Fruit fly (Drosophila melanogaster) whole organism, embryonic: ENCODE results near the gene pyx.

Source experiments
- Antp ChIP-seq: fragments of 200-800 bp; sonication (Bioruptor generic); optimal IDR thresholded peaks from 3 replicates; lab custom pipeline; 2016; ENCODE audit warnings: missing biosample characterization, missing genetic modification characterization
- BEAF-32 ChIP-seq: fragments of 200-800 bp; sonication (Bioruptor generic); optimal IDR thresholded peaks from 3 replicates; lab custom pipeline; 2017; ENCODE audit warnings: missing biosample characterization, missing genetic modification characterization, mild to moderate bottlenecking, moderate library complexity, missing genetic modification reagents
- Bgb ChIP-seq: fragments of 200-800 bp; sonication (Bioruptor generic); IDR thresholded peaks from 2 replicates; pipeline ENCODE4 v1.3.6; 2022; ENCODE audit warnings: missing biosample characterization, missing genetic modification characterization; ENCODE audit not compliant: partially characterized antibody
- CG13424 ChIP-seq: fragments of 200-800 bp; sonication (Bioruptor generic); optimal IDR thresholded peaks from 2 replicates; lab custom pipeline; 2019; ENCODE audit warnings: missing biosample characterization, mild to moderate bottlenecking, missing genetic modification characterization, moderate library complexity
- CG14860 ChIP-seq: fragments of 200-800 bp; sonication (Bioruptor generic); IDR thresholded peaks from 3 replicates; pipeline ENCODE4 v1.3.6; 2022; ENCODE audit warnings: missing biosample characterization, missing genetic modification characterization; ENCODE audit not compliant: partially characterized antibody
- CG15011 ChIP-seq: fragments of 200-800 bp; sonication (Bioruptor generic); optimal IDR thresholded peaks from 3 replicates; lab custom pipeline; 2018; ENCODE audit warnings: missing biosample characterization, mild to moderate bottlenecking, missing genetic modification characterization
- CG15479 ChIP-seq: fragments of 200-800 bp; sonication (Bioruptor generic); optimal IDR thresholded peaks from 3 replicates; lab custom pipeline; 2019; ENCODE audit warnings: missing biosample characterization, mild to moderate bottlenecking, missing genetic modification characterization, moderate library complexity
- CG15514 ChIP-seq: fragments of 200-800 bp; sonication (Bioruptor generic); optimal IDR thresholded peaks from 3 replicates; lab custom pipeline; 2017; ENCODE audit warnings: missing biosample characterization, missing genetic modification characterization, mild to moderate bottlenecking, moderate library complexity, missing genetic modification reagents
- CG31224 ChIP-seq: fragments of 200-800 bp; sonication (Bioruptor generic); IDR thresholded peaks from 2 replicates; pipeline ENCODE4 v1.3.6; 2022; ENCODE audit warnings: missing biosample characterization, missing genetic modification characterization
- CG32772 ChIP-seq: fragments of 200-800 bp; sonication (Bioruptor generic); IDR thresholded peaks from 2 replicates; pipeline ENCODE4 v1.3.6; 2022; ENCODE audit warnings: missing biosample characterization, missing genetic modification characterization
- CG4707 ChIP-seq: fragments of 200-800 bp; sonication (Bioruptor generic); optimal IDR thresholded peaks from 2 replicates; lab custom pipeline; 2018; ENCODE audit warnings: missing biosample characterization, mild to moderate bottlenecking, missing genetic modification characterization, moderate library complexity
- CG7839 ChIP-seq: fragments of 200-800 bp; sonication (Bioruptor generic); optimal IDR thresholded peaks from 3 replicates; lab custom pipeline; 2018; ENCODE audit warnings: missing biosample characterization, mild to moderate bottlenecking, missing genetic modification characterization, moderate library complexity
- CG8388 ChIP-seq: fragments of 200-800 bp; sonication (Bioruptor generic); optimal IDR thresholded peaks from 2 replicates; lab custom pipeline; 2019; ENCODE audit warnings: missing biosample characterization, mild to moderate bottlenecking, missing genetic modification characterization, moderate library complexity
- CG8478 ChIP-seq: fragments of >200 bp; optimal IDR thresholded peaks from 2 replicates; lab custom pipeline; 2018
- CG9817 ChIP-seq: fragments of 200-800 bp; sonication (Bioruptor generic); optimal IDR thresholded peaks from 2 replicates; lab custom pipeline; 2018; ENCODE audit warnings: missing biosample characterization, mild to moderate bottlenecking, missing genetic modification characterization, moderate library complexity
- D ChIP-seq, 2 experiments: fragments of 200-800 bp in 1 of 2; fragments of >200 bp in 1 of 2; sonication (Bioruptor generic) in 1 of 2; optimal IDR thresholded peaks; 2 replicates in 1 of 2; 3 replicates in 1 of 2; lab custom pipeline; 2017; ENCODE audit warnings: mild to moderate bottlenecking in 1 of 2, missing biosample characterization in 1 of 2, missing genetic modification characterization in 1 of 2, missing genetic modification reagents in 1 of 2
- Doc2 ChIP-seq: fragments of 200-800 bp; sonication (Bioruptor generic); IDR thresholded peaks from 2 replicates; pipeline ENCODE4 v1.3.6; 2022; ENCODE audit warnings: missing biosample characterization, missing genetic modification characterization
- Elba2 ChIP-seq: fragments of 200-800 bp; sonication (Bioruptor generic); optimal IDR thresholded peaks from 3 replicates; lab custom pipeline; 2016; ENCODE audit warnings: missing biosample characterization, missing genetic modification characterization
- Ets97D ChIP-seq: fragments of 200-800 bp; sonication (Bioruptor generic); optimal IDR thresholded peaks from 3 replicates; lab custom pipeline; 2016; ENCODE audit warnings: missing biosample characterization, missing genetic modification characterization
- Hmr ChIP-seq: fragments of 200-800 bp; sonication (Bioruptor generic); optimal IDR thresholded peaks from 3 replicates; lab custom pipeline; 2017; ENCODE audit warnings: mild to moderate bottlenecking, missing biosample characterization, missing genetic modification reagents, missing genetic modification characterization
- Hr51 ChIP-seq, 2 experiments: fragments of 200-800 bp; sonication (Bioruptor generic); optimal IDR thresholded peaks; 2 replicates in 1 of 2; 3 replicates in 1 of 2; lab custom pipeline; 2016 to 2018; ENCODE audit warnings: missing biosample characterization in 2 of 2, missing genetic modification characterization in 2 of 2, mild to moderate bottlenecking in 1 of 2, moderate library complexity in 1 of 2
- Hsf ChIP-seq: fragments of 200-800 bp; sonication (Bioruptor generic); optimal IDR thresholded peaks from 3 replicates; lab custom pipeline; 2016; ENCODE audit warnings: missing biosample characterization, missing genetic modification characterization
- Jarid2 ChIP-seq: fragments of 200-800 bp; sonication (Bioruptor generic); optimal IDR thresholded peaks from 3 replicates; lab custom pipeline; 2017; ENCODE audit warnings: mild to moderate bottlenecking, missing biosample characterization, missing genetic modification reagents, missing genetic modification characterization
- Lpt ChIP-seq: fragments of >200 bp; optimal IDR thresholded peaks from 2 replicates; lab custom pipeline; 2018; ENCODE audit warnings: missing biosample characterization, missing genetic modification characterization
- Neu2 ChIP-seq: fragments of 200-800 bp; sonication (Bioruptor generic); optimal IDR thresholded peaks from 3 replicates; lab custom pipeline; 2016; ENCODE audit warnings: missing biosample characterization, missing genetic modification characterization, borderline replicate concordance
- Oli ChIP-seq: fragments of 200-800 bp; sonication (Bioruptor generic); optimal IDR thresholded peaks from 2 replicates; lab custom pipeline; 2018; ENCODE audit warnings: missing biosample characterization, mild to moderate bottlenecking, missing genetic modification characterization, moderate library complexity
- Rfx ChIP-seq: fragments of 200-800 bp; sonication (Bioruptor generic); IDR thresholded peaks from 2 replicates; pipeline ENCODE4 v1.3.6; 2022; ENCODE audit warnings: missing biosample characterization, missing genetic modification characterization
- Stat92E ChIP-seq, 3 experiments: fragments of >200 bp in 2 of 3; fragments of 200-800 bp in 1 of 3; sonication (Bioruptor generic) in 1 of 3; optimal IDR thresholded peaks; 2 replicates each; lab custom pipeline; 2017 to 2019; ENCODE audit warnings: missing biosample characterization in 3 of 3, missing genetic modification characterization in 3 of 3, mild to moderate bottlenecking in 1 of 3, moderate library complexity in 1 of 3
- Tbp ChIP-seq: fragments of >200 bp; optimal IDR thresholded peaks from 2 replicates; lab custom pipeline; 2018; ENCODE audit warnings: missing biosample characterization, missing genetic modification characterization
- Xbp1 ChIP-seq: fragments of 200-800 bp; sonication (Bioruptor generic); optimal IDR thresholded peaks from 3 replicates; lab custom pipeline; 2016; ENCODE audit warnings: missing biosample characterization, mild to moderate bottlenecking, missing genetic modification characterization
- ac ChIP-seq: fragments of 200-800 bp; sonication (Bioruptor generic); optimal IDR thresholded peaks from 3 replicates; lab custom pipeline; 2017; ENCODE audit warnings: missing biosample characterization, mild to moderate bottlenecking, missing genetic modification characterization
- bsh ChIP-seq, 2 experiments: fragments of 200-800 bp; sonication (Bioruptor generic); optimal IDR thresholded peaks; 2 replicates each; lab custom pipeline; 2017 to 2018; ENCODE audit warnings: mild to moderate bottlenecking in 2 of 2, missing biosample characterization in 2 of 2, missing genetic modification characterization in 2 of 2, moderate library complexity in 1 of 2
- dm ChIP-seq: fragments of 200-800 bp; sonication (Bioruptor generic); optimal IDR thresholded peaks from 3 replicates; lab custom pipeline; 2016; ENCODE audit warnings: missing biosample characterization, missing genetic modification characterization
- eyg ChIP-seq: fragments of 200-800 bp; sonication (Bioruptor generic); optimal IDR thresholded peaks from 3 replicates; lab custom pipeline; 2016; ENCODE audit warnings: missing biosample characterization, missing genetic modification characterization
- gfzf ChIP-seq: fragments of 200-800 bp; sonication (Bioruptor generic); optimal IDR thresholded peaks from 2 replicates; lab custom pipeline; 2016; ENCODE audit warnings: missing biosample characterization, mild to moderate bottlenecking, missing genetic modification characterization, moderate library complexity
- gro ChIP-seq: fragments of 200-800 bp; sonication (Bioruptor generic); optimal IDR thresholded peaks from 2 replicates; lab custom pipeline; 2016; ENCODE audit warnings: missing biosample characterization, missing genetic modification characterization
- ham ChIP-seq: fragments of 200-800 bp; sonication (Bioruptor generic); IDR thresholded peaks from 2 replicates; pipeline ENCODE4 v1.3.6; 2022; ENCODE audit warnings: missing biosample characterization, missing genetic modification characterization
- ken ChIP-seq: fragments of 200-800 bp; sonication (Bioruptor generic); IDR thresholded peaks from 3 replicates; pipeline ENCODE4 v1.3.6; 2022; ENCODE audit warnings: missing biosample characterization, missing genetic modification characterization
- pros ChIP-seq: fragments of 200-800 bp; sonication (Bioruptor generic); optimal IDR thresholded peaks from 3 replicates; lab custom pipeline; 2019; ENCODE audit warnings: missing biosample characterization, mild to moderate bottlenecking, missing genetic modification characterization, moderate library complexity
- tgo ChIP-seq: fragments of 200-800 bp; sonication (Bioruptor generic); IDR thresholded peaks from 3 replicates; pipeline ENCODE4 v1.3.6; 2022; ENCODE audit warnings: missing biosample characterization, missing genetic modification characterization
- tin ChIP-seq: fragments of 200-800 bp; sonication (Bioruptor generic); optimal IDR thresholded peaks from 3 replicates; lab custom pipeline; 2016; ENCODE audit warnings: missing biosample characterization, missing genetic modification characterization
- tio ChIP-seq: fragments of 200-800 bp; sonication (Bioruptor generic); optimal IDR thresholded peaks from 2 replicates; lab custom pipeline; 2017; ENCODE audit warnings: missing biosample characterization, missing genetic modification characterization, inconsistent platforms
- tna ChIP-seq: fragments of 200-800 bp; sonication (Bioruptor generic); IDR thresholded peaks from 2 replicates; pipeline ENCODE4 v1.3.6; 2022; ENCODE audit warnings: missing biosample characterization, missing genetic modification characterization; ENCODE audit not compliant: partially characterized antibody
- vvl ChIP-seq: fragments of 200-800 bp; sonication (Bioruptor generic); IDR thresholded peaks from 2 replicates; pipeline ENCODE4 v1.3.6; 2022; ENCODE audit warnings: missing biosample characterization, missing genetic modification characterization
- wdn ChIP-seq: fragments of 200-800 bp; sonication (Bioruptor generic); IDR thresholded peaks from 2 replicates; pipeline ENCODE4 v1.3.6; 2022; ENCODE audit warnings: missing biosample characterization, missing genetic modification characterization
- wor ChIP-seq: fragments of 200-800 bp; sonication (Bioruptor generic); IDR thresholded peaks from 2 replicates; pipeline ENCODE4 v1.3.6; 2022; ENCODE audit warnings: missing biosample characterization, missing genetic modification characterization
- zen ChIP-seq: fragments of 200-800 bp; sonication (Bioruptor generic); optimal IDR thresholded peaks from 3 replicates; lab custom pipeline; 2018; ENCODE audit warnings: missing biosample characterization, mild to moderate bottlenecking, missing genetic modification characterization, moderate library complexity
- zfh2 ChIP-seq: fragments of 200-800 bp; sonication (Bioruptor generic); optimal IDR thresholded peaks from 2 replicates; lab custom pipeline; 2016; ENCODE audit warnings: missing biosample characterization, missing genetic modification characterization

The pyx gene

DNA sequence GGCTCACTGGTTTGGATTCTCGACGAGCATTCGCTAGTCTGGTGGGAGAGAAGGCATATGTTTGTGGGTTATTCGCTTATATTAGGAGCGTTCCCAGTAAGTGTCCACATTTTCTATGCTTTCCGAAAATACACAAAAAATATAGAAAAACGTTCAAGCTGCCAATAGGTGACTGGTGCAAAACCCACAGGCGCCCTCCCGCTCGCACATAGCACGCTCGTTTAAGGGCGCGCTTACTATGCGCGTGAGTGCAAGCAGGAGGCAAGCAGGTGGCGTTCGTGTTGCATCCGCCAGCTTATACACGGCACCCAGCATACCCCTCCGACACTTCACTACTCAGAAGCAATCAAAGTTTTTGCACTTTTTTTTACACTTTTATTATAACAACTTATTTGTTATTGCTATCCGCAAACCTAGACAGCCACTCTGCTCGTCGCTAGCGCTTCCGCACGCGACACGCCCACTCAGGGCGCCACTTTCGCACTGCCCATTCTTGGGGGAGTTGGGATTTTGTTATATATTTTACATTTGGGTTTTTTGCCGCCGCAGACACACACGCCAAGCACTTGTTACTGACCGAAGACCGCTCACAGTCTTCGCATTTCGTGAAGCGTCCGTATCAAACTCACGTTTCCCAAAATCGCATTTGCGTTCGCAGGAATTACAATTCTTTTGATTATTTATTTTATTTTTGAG, 23.7 kb downstream of the pyx start (continued):
- TF ChIP-seq BEAF-32 (GFP tag; lab: Kevin White, UChicago) (no peak), wdn (GFP tag; lab: Robert Waterston, UW) (peak; percentile 43; the same call in 1 of the 2 replicates), dm (GFP tag; lab: Kevin White, UChicago) (peak; percentile 71), D (optimal IDR thresholded peaks at IDR 0.05; lab: Kevin White, UChicago) (no peak), D (GFP tag; optimal IDR thresholded peaks at IDR 0.05; lab: Kevin White, UChicago) (no peak), CG13424 (peak; percentile 39), Antp (GFP tag; lab: Kevin White, UChicago) (peak; percentile 45), CG7839 (tag; lab: Kevin White, UChicago) (no peak), CG15479 (GFP tag; lab: Kevin White, UChicago) (no peak), bsh (GFP tag; optimal IDR thresholded peaks at IDR 0.05; lab: Kevin White, UChicago) (no peak), tna (GFP tag; lab: Robert Waterston, UW) (0 out of 2 replicates have a peak, but pooled peaks have one; percentile 26), Rfx (GFP tag; lab: Robert Waterston, UW) (peak; percentile 52), Tbp (no peak), tio (no peak), Stat92E (GFP tag; optimal IDR thresholded peaks at IDR 0.05; lab: Kevin White, UChicago) (peak in 1 of 3 experiments; percentile 23), Xbp1 (GFP tag; lab: Kevin White, UChicago) (no peak), ac (GFP tag; lab: Kevin White, UChicago) (peak; percentile 7), CG9817 (tag; lab: Kevin White, UChicago) (peak; percentile 35), gro (GFP tag; lab: Kevin White, UChicago) (no peak), CG14860 (GFP tag; lab: Robert Waterston, UW) (no peak; the same call in 2 of the 3 replicates), CG32772 (peak; percentile 63; the same call in 1 of the 2 replicates), Doc2 (GFP tag; lab: Robert Waterston, UW) (no peak), tin (GFP tag; lab: Kevin White, UChicago) (peak; percentile 0), Ets97D (GFP tag; lab: Kevin White, UChicago) (no peak), ken (peak; percentile 67; the same call in 2 of the 3 replicates), Bgb (GFP tag; lab: Robert Waterston, UW) (peak; percentile 54; the same call in 1 of the 2 replicates), pros (GFP tag; lab: Kevin White, UChicago) (no peak), Hmr (peak; percentile 36), wor (peak; percentile 51), CG8478 (peak; percentile 91), zen (tag; lab: Kevin White, UChicago) (no peak), Hsf (peak; percentile 11), Hr51 (GFP tag; optimal IDR thresholded peaks at IDR 0.05; lab: Kevin White, UChicago) (no peak), Neu2 (GFP tag; lab: Kevin White, UChicago) (no peak), CG31224 (peak; percentile 40; the same call in 1 of the 2 replicates), eyg (no peak), tgo (peak; percentile 52; the same call in 2 of the 3 replicates), ham (GFP tag; lab: Robert Waterston, UW) (no peak), Lpt (no peak), vvl (GFP tag; lab: Robert Waterston, UW) (peak; percentile 56), CG15011 (GFP tag; lab: Kevin White, UChicago) (no peak), CG4707 (GFP tag; lab: Kevin White, UChicago) (no peak), Jarid2 (GFP tag; lab: Kevin White, UChicago) (no peak), gfzf (GFP tag; lab: Kevin White, UChicago) (peak; percentile 2), Elba2 (GFP tag; lab: Kevin White, UChicago) (no peak), CG8388 (no peak), CG15514 (GFP tag; lab: Kevin White, UChicago) (peak; percentile 25), Oli (tag; lab: Kevin White, UChicago) (no peak), zfh2 (GFP tag; lab: Kevin White, UChicago) (peak; percentile 25)
